Worm (Caenorhabditis elegans): ENCODE measurements around the gene F35G2.1.

F35G2.1 gene

ce11 chrIV:12202949-12203348 is at the start of gene F35G2.1:
F35G2.1 (plus strand) TSS chrIV:12203249.
- TF ChIP-seq egl-5 (tag; optimal IDR thresholded peaks at IDR 0.05), result no peak
- peak; percentile 26 for TF ChIP-seq pha-4 (tag; optimal IDR thresholded peaks at IDR 0.05)
- TF ChIP-seq ceh-28 (tag; optimal IDR thresholded peaks at IDR 0.05), result no peak
- TF ChIP-seq ama-1 (optimal IDR thresholded peaks at IDR 0.05), result no peak

DNA sequence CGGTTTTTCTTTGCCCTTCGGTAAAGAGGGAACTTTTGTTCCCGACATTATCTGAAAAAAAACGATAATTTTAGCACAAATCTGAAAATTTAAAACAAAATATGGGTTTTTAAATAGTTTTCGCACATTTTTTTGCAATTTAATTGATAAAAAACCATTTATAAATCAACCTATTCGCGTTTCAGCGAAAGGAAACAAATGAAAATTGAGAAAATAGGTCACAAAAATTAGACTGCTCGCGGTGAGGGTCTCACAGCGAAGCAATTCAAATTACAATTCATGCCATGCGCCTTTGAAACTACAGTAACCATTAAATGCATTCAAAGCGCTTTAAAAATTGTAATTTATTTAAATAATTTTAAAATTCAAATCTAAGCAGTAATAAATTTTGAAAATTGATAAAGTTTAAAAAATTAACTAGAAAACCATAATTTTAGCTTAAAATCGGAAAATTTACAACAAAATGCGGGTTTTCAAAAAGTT is 48.8 kb upstream of the F35G2.1 start, which contains the start of gene B0001.7:
TSS of gene B0001.7 (minus strand) at position 51 of the 483 bp plus-strand sequence.
- TF ChIP-seq hmg-11 (tag; optimal IDR thresholded peaks at IDR 0.05) (no peak), nhr-23 (tag; optimal IDR thresholded peaks at IDR 0.05) (no peak), ceh-82 (tag; optimal IDR thresholded peaks at IDR 0.05) (no peak), ztf-11 (tag; optimal IDR thresholded peaks at IDR 0.05) (no peak), elt-1 (tag; optimal IDR thresholded peaks at IDR 0.05) (no peak), jun-1 (tag; optimal IDR thresholded peaks at IDR 0.05) (no peak), ceh-9 (tag; optimal IDR thresholded peaks at IDR 0.05) (no peak), unc-39 (tag; optimal IDR thresholded peaks at IDR 0.05) (no peak), nhr-28 (tag; optimal IDR thresholded peaks at IDR 0.05) (no peak), tbx-2 (tag; optimal IDR thresholded peaks at IDR 0.05) (no peak), nhr-11 (tag; optimal IDR thresholded peaks at IDR 0.05) (no peak), fkh-2 (tag; optimal IDR thresholded peaks at IDR 0.05) (no peak), nhr-76 (tag; optimal IDR thresholded peaks at IDR 0.05) (no peak), egl-27 (tag; optimal IDR thresholded peaks at IDR 0.05) (no peak), eor-1 (tag; optimal IDR thresholded peaks at IDR 0.05) (no peak), ZK546.5 (tag; optimal IDR thresholded peaks at IDR 0.05) (no peak), skn-1 (tag; optimal IDR thresholded peaks at IDR 0.05) (no peak), ceh-16 (tag; optimal IDR thresholded peaks at IDR 0.05) (no peak), egl-5 (tag; optimal IDR thresholded peaks at IDR 0.05) (no peak)

ce11 chrIV:12156642-12157233 is 46.3 kb upstream of the F35G2.1 start, which contains the start of gene eri-12:
eri-12 (plus strand) TSS chrIV:12156838.
- TF ChIP-seq pha-4 (tag; optimal IDR thresholded peaks at IDR 0.05), result peak; percentile 0
- no peak for TF ChIP-seq pqm-1 (tag; optimal IDR thresholded peaks at IDR 0.05)
- no peak for TF ChIP-seq ceh-82 (tag; optimal IDR thresholded peaks at IDR 0.05)

- TF ChIP-seq ceh-28 (tag; optimal IDR thresholded peaks at IDR 0.05) (peak; percentile 34), zag-1 (tag; optimal IDR thresholded peaks at IDR 0.05) (no peak), nhr-25 (tag; optimal IDR thresholded peaks at IDR 0.05) (peak; percentile 7), pha-4 (tag; optimal IDR thresholded peaks at IDR 0.05) (no peak)
Observed at ce11 chrIV:12157915-12158314, 45.1 kb upstream of the F35G2.1 start.

DNA sequence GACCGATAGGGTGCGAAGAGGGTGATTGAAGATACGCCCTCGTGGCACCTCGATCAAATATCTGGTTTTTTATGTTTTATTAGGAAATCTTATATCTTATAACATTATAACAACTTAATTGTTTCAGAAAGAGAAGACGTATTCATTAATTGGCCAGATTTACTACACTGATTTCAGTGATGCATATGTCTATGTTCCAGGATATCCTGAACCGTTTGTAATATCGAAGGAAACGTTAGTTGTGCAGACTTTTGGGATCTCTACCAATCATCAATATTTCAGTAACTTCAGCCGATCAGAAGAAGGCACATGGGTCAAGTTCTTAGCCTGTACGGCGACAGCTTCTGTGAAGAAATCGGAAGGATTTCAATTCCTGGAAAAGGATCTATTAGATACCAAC is 42.6 kb upstream of the F35G2.1 start:
- TF ChIP-seq aly-2 (tag; optimal IDR thresholded peaks at IDR 0.05) (no peak), ceh-16 (tag; optimal IDR thresholded peaks at IDR 0.05) (no peak), lin-15B (tag; optimal IDR thresholded peaks at IDR 0.05) (no peak), fkh-10 (GFP tag; optimal IDR thresholded peaks at IDR 0.05) (no peak), elt-1 (tag; optimal IDR thresholded peaks at IDR 0.05) (no peak), nhr-12 (tag; optimal IDR thresholded peaks at IDR 0.05) (no peak), ceh-28 (tag; optimal IDR thresholded peaks at IDR 0.05) (no peak), lin-39 (tag; optimal IDR thresholded peaks at IDR 0.05) (no peak), skn-1 (tag; optimal IDR thresholded peaks at IDR 0.05) (no peak), lsy-12 (tag; optimal IDR thresholded peaks at IDR 0.05) (no peak), daf-12 (tag; optimal IDR thresholded peaks at IDR 0.05) (no peak), pha-4 (tag; optimal IDR thresholded peaks at IDR 0.05) (no peak), nhr-25 (tag; optimal IDR thresholded peaks at IDR 0.05) (no peak), unc-62 (GFP tag; optimal IDR thresholded peaks at IDR 0.05) (no peak), elt-2 (tag; optimal IDR thresholded peaks at IDR 0.05) (no peak), nfya-1 (tag; optimal IDR thresholded peaks at IDR 0.05; ENCODE audit: insufficient read depth) (no peak), nhr-77 (tag; optimal IDR thresholded peaks at IDR 0.05) (no peak), mml-1 (tag; optimal IDR thresholded peaks at IDR 0.05) (no peak)

All from whole organism, L3 larva.